Worm (Caenorhabditis elegans): ENCODE measurements around the gene mlcd-1.
A peak's percentile ranks its signal among the peaks of the same experiment; 100 is the strongest.

mlcd-1 gene

ce11 chrIII:4584068-4584566 is 16.2 kb upstream of the mlcd-1 start, which contains the start of gene F35G12.5:
F35G12.5 (plus strand) TSS chrIII:4584118.
- TF ChIP-seq lsy-2 (tag; optimal IDR thresholded peaks at IDR 0.05) (peak in 1 of 2 experiments; percentile 6), egl-27 (tag; optimal IDR thresholded peaks at IDR 0.05) (no peak), efl-1 (optimal IDR thresholded peaks at IDR 0.05) (no peak), efl-1 (GFP tag; optimal IDR thresholded peaks at IDR 0.05 in 1 of 2) (peak in 1 of 2 experiments; percentile 45)

DNA sequence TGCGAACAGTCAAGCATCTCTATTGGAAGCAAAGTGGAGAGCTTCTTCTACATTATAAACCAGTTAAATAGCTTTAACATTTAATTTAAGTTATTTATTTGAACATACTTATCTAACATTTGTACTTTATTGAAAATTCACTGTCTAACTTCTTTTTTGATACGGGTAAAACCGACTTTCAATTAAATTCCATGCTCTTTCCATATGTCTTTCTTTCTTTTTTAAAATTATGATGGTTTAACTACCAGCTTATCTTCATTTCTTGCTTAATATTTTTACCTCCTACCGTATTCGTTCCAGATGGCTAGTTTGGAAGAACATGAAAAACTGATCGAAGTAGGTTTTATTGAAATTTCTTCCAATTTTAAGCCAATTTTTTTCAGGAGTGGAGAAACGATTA is 13.6 kb upstream of the mlcd-1 start, which contains the start of gene F35G12.12:
TSS of gene F35G12.12 (plus strand) at position 301 of the 400 bp plus-strand sequence.
- TF ChIP-seq egl-27 (tag; optimal IDR thresholded peaks at IDR 0.05) (no peak), ets-5 (GFP tag; IDR thresholded peaks at IDR 0.05) (no peak), aha-1 (tag; optimal IDR thresholded peaks at IDR 0.05) (no peak), lin-13 (GFP tag; optimal IDR thresholded peaks at IDR 0.05) (no peak), egl-13 (tag; optimal IDR thresholded peaks at IDR 0.05) (no peak), efl-1 (optimal IDR thresholded peaks at IDR 0.05) (no peak), efl-1 (GFP tag; optimal IDR thresholded peaks at IDR 0.05 in 1 of 2) (no peak), nhr-76 (tag; optimal IDR thresholded peaks at IDR 0.05) (no peak), nhr-77 (tag; optimal IDR thresholded peaks at IDR 0.05) (no peak), lin-14 (GFP tag; optimal IDR thresholded peaks at IDR 0.05) (no peak), fkh-8 (tag; optimal IDR thresholded peaks at IDR 0.05) (no peak), nhr-84 (tag; optimal IDR thresholded peaks at IDR 0.05) (no peak), nhr-28 (tag; optimal IDR thresholded peaks at IDR 0.05) (no peak), lsy-2 (tag; optimal IDR thresholded peaks at IDR 0.05) (no peak), sox-4 (tag; optimal IDR thresholded peaks at IDR 0.05) (no peak), ceh-63 (GFP tag; optimal IDR thresholded peaks at IDR 0.05) (no peak), snu-23 (GFP tag; optimal IDR thresholded peaks at IDR 0.05) (no peak), nhr-11 (tag; optimal IDR thresholded peaks at IDR 0.05) (no peak), lin-35 (GFP tag; optimal IDR thresholded peaks at IDR 0.05) (no peak), ceh-90 (tag; optimal IDR thresholded peaks at IDR 0.05) (no peak)

DNA sequence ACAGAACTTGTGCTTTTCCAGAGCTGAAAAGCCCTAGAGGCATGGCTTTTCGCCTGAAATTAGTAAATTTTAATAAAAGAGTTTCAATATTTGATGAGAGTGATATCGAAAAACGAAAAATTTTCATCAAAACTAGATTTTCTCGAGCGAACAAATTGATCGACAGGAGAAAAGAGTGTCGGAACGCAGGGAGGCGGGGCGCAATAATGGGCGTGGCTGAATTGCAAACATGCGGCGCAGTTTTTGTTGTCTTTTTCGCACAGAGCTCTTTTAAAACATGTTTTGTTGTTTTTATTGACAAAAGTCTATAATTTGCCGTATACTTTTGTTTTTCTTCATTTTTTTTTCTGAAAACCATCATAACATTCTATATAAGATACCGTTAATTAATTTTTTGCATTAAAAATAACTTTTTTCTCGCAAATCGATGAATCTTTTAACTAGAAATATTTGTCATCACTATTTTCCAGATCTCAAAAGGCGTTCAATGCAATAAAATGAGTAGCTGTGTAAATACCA is 10.5 kb upstream of the mlcd-1 start, which contains the start of the genes sel-5 and wdr-48:
TSS of gene sel-5 (minus strand) at position 53 of the 519 bp plus-strand sequence.
TSS of gene wdr-48 (plus strand) at position 469 of the 519 bp plus-strand sequence.
- peak; percentile 25 to 53 for TF ChIP-seq lin-35 (GFP tag; optimal IDR thresholded peaks at IDR 0.05)
- peak in 1 of 6 experiments; percentile 23 for TF ChIP-seq elt-3 (tag; optimal IDR thresholded peaks at IDR 0.05)
- no peak for TF ChIP-seq alr-1 (tag; optimal IDR thresholded peaks at IDR 0.05; ENCODE audit: borderline replicate concordance)
- TF ChIP-seq nhr-71 (tag; optimal IDR thresholded peaks at IDR 0.05), result peak; percentile 33
- peak; percentile 55 for TF ChIP-seq skn-1 (tag; optimal IDR thresholded peaks at IDR 0.05)
- TF ChIP-seq grh-1 (GFP tag; IDR thresholded peaks at IDR 0.05), result no peak
- TF ChIP-seq nhr-20 (tag; optimal IDR thresholded peaks at IDR 0.05), result peak; percentile 36
- TF ChIP-seq nhr-47 (tag; optimal IDR thresholded peaks at IDR 0.05), result peak; percentile 39
- TF ChIP-seq mab-9 (GFP tag; IDR thresholded peaks at IDR 0.05), result no peak
- peak; percentile 19 to 40 for TF ChIP-seq efl-1 (optimal IDR thresholded peaks at IDR 0.05)
- TF ChIP-seq efl-1 (GFP tag; optimal IDR thresholded peaks at IDR 0.05 in 1 of 2), result peak; percentile 60 to 95
- TF ChIP-seq ceh-82 (tag; optimal IDR thresholded peaks at IDR 0.05), result peak in 1 of 3 experiments; percentile 18
- no peak for TF ChIP-seq unc-130 (tag; optimal IDR thresholded peaks at IDR 0.05)
- no peak for TF ChIP-seq ceh-63 (GFP tag; optimal IDR thresholded peaks at IDR 0.05)
- TF ChIP-seq snu-23 (GFP tag; optimal IDR thresholded peaks at IDR 0.05), result peak; percentile 35
- peak; percentile 12 for TF ChIP-seq C16A3.4 (tag; optimal IDR thresholded peaks at IDR 0.05)
- TF ChIP-seq unc-30 (tag; optimal IDR thresholded peaks at IDR 0.05), result no peak
- TF ChIP-seq mep-1 (tag; optimal IDR thresholded peaks at IDR 0.05), result peak; percentile 37
- TF ChIP-seq unc-86 (tag; optimal IDR thresholded peaks at IDR 0.05), result no peak
- TF ChIP-seq elt-2 (tag; optimal IDR thresholded peaks at IDR 0.05), result no peak
- TF ChIP-seq rnt-1 (tag; optimal IDR thresholded peaks at IDR 0.05), result peak; percentile 39
- TF ChIP-seq unc-98 (GFP tag; IDR thresholded peaks at IDR 0.05), result no peak
- TF ChIP-seq xbp-1 (tag; optimal IDR thresholded peaks at IDR 0.05), result peak; percentile 20
- TF ChIP-seq blmp-1 (tag; optimal IDR thresholded peaks at IDR 0.05), result peak; percentile 60
- TF ChIP-seq F16B12.6 (tag; optimal IDR thresholded peaks at IDR 0.05), result peak; percentile 42
- TF ChIP-seq lsy-2 (tag; optimal IDR thresholded peaks at IDR 0.05), result peak; percentile 53 to 59
- peak; percentile 39 to 62 (median 43) for TF ChIP-seq dpl-1 (GFP tag; optimal IDR thresholded peaks at IDR 0.05)
- no peak for TF ChIP-seq lin-14 (GFP tag; optimal IDR thresholded peaks at IDR 0.05)

All from whole organism, L1 larva.